Fruit fly (Drosophila melanogaster): ENCODE data around the gene cl.

DNA sequence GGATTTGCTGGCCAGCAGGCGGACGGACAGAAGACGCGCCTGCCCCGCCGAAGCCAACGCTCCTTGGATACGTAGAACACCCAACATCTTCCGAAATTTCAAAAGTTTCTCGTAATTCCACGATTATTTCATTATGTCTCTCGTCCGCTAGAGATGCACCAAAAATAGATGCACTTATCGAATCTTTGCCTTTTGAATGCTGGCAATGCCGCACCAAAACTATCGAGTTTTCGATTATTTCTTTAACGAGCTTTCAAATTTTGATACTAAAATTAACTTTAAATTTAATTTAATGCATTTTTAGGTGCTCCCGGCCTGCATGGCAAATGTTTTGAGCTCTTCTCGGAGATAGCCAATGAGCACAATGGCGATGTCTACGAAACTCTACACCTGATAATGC, 12.1 kb downstream of the cl start, which contains the start of gene Coq6:
- TF ChIP-seq CG15336 (GFP tag; IDR thresholded peaks at IDR 0.05) (no peak), Ets21C (GFP tag; optimal IDR thresholded peaks at IDR 0.05) (no peak), CG16779 (tag; optimal IDR thresholded peaks at IDR 0.05) (no peak)

Measured in whole organism, prepupa.